Fruit fly (Drosophila melanogaster): ENCODE results near the gene CG9132.
A peak's percentile ranks its signal among the peaks of the same experiment; 100 is the strongest.

CG9132 gene

DNA sequence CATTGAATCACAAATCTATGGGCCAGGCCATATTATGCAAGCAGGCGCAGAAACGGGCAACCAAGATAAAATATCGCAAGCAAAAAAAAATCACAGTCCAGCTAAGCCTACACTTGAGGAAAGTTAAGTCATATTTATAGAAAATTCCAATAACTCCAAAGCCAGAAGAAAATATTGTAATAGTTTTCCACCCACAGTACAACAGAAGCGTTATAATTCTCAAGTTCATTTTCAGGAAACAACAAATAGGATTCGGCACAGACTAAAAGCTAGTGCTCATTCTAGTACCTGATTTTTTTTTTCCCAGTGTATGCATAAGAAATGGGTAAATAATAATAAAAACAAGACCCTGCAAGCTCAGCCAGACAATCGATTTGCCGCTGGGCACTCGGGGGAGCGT lies 34.7 kb downstream of the CG9132 start:
- TF ChIP-seq CG15336 (GFP tag; IDR thresholded peaks at IDR 0.05) (peak; percentile 65; the same call in 1 of the 2 replicates), Eip75B (GFP tag; optimal IDR thresholded peaks at IDR 0.05) (peak; percentile 37), dsx (GFP tag; optimal IDR thresholded peaks at IDR 0.05; ENCODE audit: poor library complexity, severe bottlenecking) (peak; percentile 4), CG6276 (GFP tag; optimal IDR thresholded peaks at IDR 0.05) (no peak), CG10631 (GFP tag; optimal IDR thresholded peaks at IDR 0.05) (peak; percentile 42), CG11902 (GFP tag; optimal IDR thresholded peaks at IDR 0.05) (no peak), CG3919 (GFP tag; optimal IDR thresholded peaks at IDR 0.05) (peak; percentile 7), fkh (GFP tag; optimal IDR thresholded peaks at IDR 0.05) (no peak), Gug (GFP tag; IDR thresholded peaks at IDR 0.05) (no peak), CG6163 (GFP tag; IDR thresholded peaks at IDR 0.05) (no peak), CG7368 (GFP tag; optimal IDR thresholded peaks at IDR 0.05) (no peak), OdsH (GFP tag; optimal IDR thresholded peaks at IDR 0.05) (peak; percentile 54), Lpt (GFP tag; optimal IDR thresholded peaks at IDR 0.05) (peak; percentile 56), CG6854 (GFP tag; optimal IDR thresholded peaks at IDR 0.05) (no peak), vri (GFP tag; optimal IDR thresholded peaks at IDR 0.05) (no peak), pdm3 (GFP tag; optimal IDR thresholded peaks at IDR 0.05) (peak; percentile 50), eg (GFP tag; IDR thresholded peaks at IDR 0.05) (0 out of 3 replicates have a peak, but pooled peaks have one; percentile 38), esn (GFP tag; optimal IDR thresholded peaks at IDR 0.05) (no peak), CG16779 (tag; optimal IDR thresholded peaks at IDR 0.05) (no peak), Ets21C (GFP tag; optimal IDR thresholded peaks at IDR 0.05) (no peak), Hr39 (GFP tag; optimal IDR thresholded peaks at IDR 0.05) (no peak), Ets96B (tag; optimal IDR thresholded peaks at IDR 0.05) (peak; percentile 15), Sox102F (GFP tag; optimal IDR thresholded peaks at IDR 0.05) (no peak), Eip78C (GFP tag) (peak; percentile 84), Eip93F (GFP tag; optimal IDR thresholded peaks at IDR 0.05) (no peak), salr (GFP tag; optimal IDR thresholded peaks at IDR 0.05) (no peak), CG4318 (GFP tag; optimal IDR thresholded peaks at IDR 0.05) (no peak), CG1621 (tag; optimal IDR thresholded peaks at IDR 0.05) (no peak), CG32006 (GFP tag; optimal IDR thresholded peaks at IDR 0.05) (peak; percentile 55), cyc (GFP tag; optimal IDR thresholded peaks at IDR 0.05) (no peak), acj6 (GFP tag; optimal IDR thresholded peaks at IDR 0.05) (peak; percentile 40), net (GFP tag; optimal IDR thresholded peaks at IDR 0.05) (no peak), spab (GFP tag; optimal IDR thresholded peaks at IDR 0.05) (no peak), Met (GFP tag; optimal IDR thresholded peaks at IDR 0.05) (peak; percentile 10), ss (GFP tag; optimal IDR thresholded peaks at IDR 0.05) (peak in 1 of 2 experiments; percentile 24), fd59A (GFP tag; optimal IDR thresholded peaks at IDR 0.05) (peak; percentile 2), Sox14 (GFP tag; optimal IDR thresholded peaks at IDR 0.05) (peak; percentile 30), Smox (GFP tag; optimal IDR thresholded peaks at IDR 0.05) (peak; percentile 7), dac (GFP tag; optimal IDR thresholded peaks at IDR 0.05) (no peak), CG6792 (GFP tag; optimal IDR thresholded peaks at IDR 0.05) (peak; percentile 13), CG31627 (GFP tag; optimal IDR thresholded peaks at IDR 0.05) (no peak), Hr4 (GFP tag; optimal IDR thresholded peaks at IDR 0.05) (peak; percentile 63), fd85E (GFP tag; optimal IDR thresholded peaks at IDR 0.05) (no peak), CG34406 (GFP tag; optimal IDR thresholded peaks at IDR 0.05) (no peak), achi (GFP tag; optimal IDR thresholded peaks at IDR 0.05) (peak; percentile 47), CG11762 (GFP tag; optimal IDR thresholded peaks at IDR 0.05; ENCODE audit: insufficient read depth) (no peak), lz (GFP tag; optimal IDR thresholded peaks at IDR 0.05) (no peak), CG11294 (GFP tag; IDR thresholded peaks at IDR 0.05) (no peak), CG8119 (GFP tag; IDR thresholded peaks at IDR 0.05) (peak; percentile 46; the same call in 2 of the 3 replicates), CG6808 (GFP tag; optimal IDR thresholded peaks at IDR 0.05) (peak; percentile 17), topi (GFP tag; optimal IDR thresholded peaks at IDR 0.05) (peak; percentile 1), CG3032 (tag; optimal IDR thresholded peaks at IDR 0.05) (peak; percentile 37), CG8632 (GFP tag; optimal IDR thresholded peaks at IDR 0.05) (peak; percentile 30)

Measured in whole organism, prepupa.